Worm (Caenorhabditis elegans): ENCODE data around the gene R06F6.12.
A peak's percentile ranks its signal among the peaks of the same experiment; 100 is the strongest.

The R06F6.12 gene

ce11 chrII:10851110-10851509, 27.2 kb upstream of the R06F6.12 start:
- TF ChIP-seq him-1 (tag; optimal IDR thresholded peaks at IDR 0.05) = no peak
- TF ChIP-seq W03F9.2 (tag; optimal IDR thresholded peaks at IDR 0.05) = no peak
- TF ChIP-seq dao-5 (tag; optimal IDR thresholded peaks at IDR 0.05) = no peak

DNA sequence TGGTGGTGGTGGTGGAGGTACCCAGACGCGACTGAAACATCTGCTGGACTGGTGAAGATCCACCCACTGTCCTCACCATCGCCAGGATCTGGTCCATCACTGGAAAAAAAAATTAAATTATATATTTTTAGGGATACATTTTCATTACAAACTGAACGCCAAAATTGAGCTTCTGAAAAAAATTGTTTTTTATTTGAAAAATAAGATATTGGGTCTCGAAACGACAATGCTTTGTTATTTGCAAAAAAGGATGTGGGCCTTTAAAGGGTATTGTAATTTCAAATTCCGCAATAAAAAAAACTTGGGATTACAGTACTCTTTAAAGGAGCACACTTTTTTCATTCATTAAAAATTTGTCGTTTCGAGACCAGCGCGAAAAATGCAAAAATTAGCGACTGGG, 26.0 kb upstream of the R06F6.12 start, which contains the start of gene M106.2:
M106.2 (minus strand) TSS at position 101 of the 400 bp plus-strand sequence.
- no peak for TF ChIP-seq dao-5 (tag; optimal IDR thresholded peaks at IDR 0.05)
- no peak for TF ChIP-seq him-1 (tag; optimal IDR thresholded peaks at IDR 0.05)
- TF ChIP-seq W03F9.2 (tag; optimal IDR thresholded peaks at IDR 0.05) = no peak

DNA sequence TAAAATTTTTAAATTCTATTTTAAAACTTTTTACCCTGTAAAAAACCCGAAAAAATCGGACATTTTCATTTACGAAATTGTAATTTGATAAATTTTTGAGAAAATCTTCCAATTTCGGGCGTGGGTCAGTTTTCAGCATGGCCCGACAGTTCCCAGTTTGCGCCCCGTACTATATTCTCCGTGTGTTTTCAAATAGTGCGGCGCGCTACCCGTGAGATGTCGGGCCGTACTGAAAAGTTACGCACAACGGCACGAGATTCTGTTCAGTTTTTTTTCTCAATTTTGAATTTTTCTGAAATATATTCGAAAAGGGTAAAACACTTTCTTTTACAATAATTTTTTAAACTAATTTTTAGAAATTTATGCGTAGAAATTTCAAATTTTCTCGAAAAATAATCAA, 23.2 kb upstream of the R06F6.12 start:
- TF ChIP-seq dao-5 (tag; optimal IDR thresholded peaks at IDR 0.05) = no peak
- no peak for TF ChIP-seq W03F9.2 (tag; optimal IDR thresholded peaks at IDR 0.05)

ce11 chrII:10843527-10843926, 19.6 kb upstream of the R06F6.12 start, which contains the start of gene M106.8:
Gene M106.8 (minus strand): TSS chrII:10843627.
- TF ChIP-seq W03F9.2 (tag; optimal IDR thresholded peaks at IDR 0.05) (no peak), dao-5 (tag; optimal IDR thresholded peaks at IDR 0.05) (no peak), him-1 (tag; optimal IDR thresholded peaks at IDR 0.05) (no peak)

DNA sequence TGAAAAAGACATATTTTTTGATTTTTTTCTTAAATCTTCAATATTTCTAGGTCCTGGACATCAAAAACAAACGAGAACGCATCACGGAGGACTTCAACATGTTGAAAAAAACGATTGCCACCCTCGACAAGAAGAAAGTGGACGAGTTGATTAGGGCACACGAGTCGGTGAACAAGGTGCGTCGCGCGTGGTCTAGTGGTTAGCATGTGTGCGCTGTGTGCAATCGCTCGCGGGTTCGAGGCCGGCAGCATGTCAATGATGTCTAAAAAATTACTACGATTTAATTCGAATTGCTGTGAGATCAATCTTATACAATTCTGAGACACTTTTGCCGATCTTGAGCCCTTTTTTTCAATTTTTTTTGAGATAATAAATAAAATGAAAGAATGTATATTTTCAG, 16.2 kb upstream of the R06F6.12 start:
- TF ChIP-seq dao-5 (tag; optimal IDR thresholded peaks at IDR 0.05) = peak; percentile 92
- TF ChIP-seq him-1 (tag; optimal IDR thresholded peaks at IDR 0.05) = peak; percentile 95
- peak; percentile 57 for TF ChIP-seq W03F9.2 (tag; optimal IDR thresholded peaks at IDR 0.05)

DNA sequence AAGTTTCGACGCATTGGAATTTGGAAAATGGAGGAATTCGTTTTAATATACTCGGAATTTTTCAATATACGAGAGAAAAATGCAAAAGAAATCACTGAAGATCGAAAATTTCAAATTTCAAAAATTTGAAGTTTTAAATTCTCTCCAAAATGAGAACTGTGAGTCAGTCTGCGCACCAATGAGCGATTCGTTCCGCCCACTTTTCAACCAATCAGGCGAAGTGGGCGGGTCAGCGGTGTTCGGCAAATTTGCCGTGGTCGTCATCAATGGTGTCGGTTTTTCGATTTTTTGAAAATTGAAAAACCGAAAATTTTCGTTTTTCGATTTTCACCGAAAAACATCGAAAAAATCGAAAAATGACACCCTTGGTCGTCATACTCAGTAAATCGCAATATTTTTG, 14.7 kb upstream of the R06F6.12 start:
- TF ChIP-seq dao-5 (tag; optimal IDR thresholded peaks at IDR 0.05) (no peak), W03F9.2 (tag; optimal IDR thresholded peaks at IDR 0.05) (no peak), him-1 (tag; optimal IDR thresholded peaks at IDR 0.05) (no peak)

DNA sequence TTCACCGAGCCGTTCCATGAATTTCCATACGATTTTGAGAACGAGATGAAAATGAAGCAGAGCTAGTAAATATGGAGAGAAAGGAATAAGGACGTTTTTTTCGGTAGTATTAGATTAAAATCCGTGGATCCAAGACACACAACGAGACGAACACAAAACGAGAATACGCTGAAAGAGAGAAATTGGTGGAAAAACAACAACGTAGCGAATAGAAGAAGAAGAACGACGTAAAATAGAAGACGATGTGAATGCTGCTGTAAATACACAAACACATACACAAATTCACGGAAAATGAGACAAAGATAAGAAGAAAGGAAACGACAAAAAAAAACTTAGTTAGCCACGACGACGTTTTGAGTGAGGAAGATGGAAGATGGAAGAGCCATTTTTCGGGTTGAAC, 10.8 kb upstream of the R06F6.12 start:
- TF ChIP-seq W03F9.2 (tag; optimal IDR thresholded peaks at IDR 0.05) = no peak
- TF ChIP-seq dao-5 (tag; optimal IDR thresholded peaks at IDR 0.05) = no peak
- no peak for TF ChIP-seq him-1 (tag; optimal IDR thresholded peaks at IDR 0.05)

DNA sequence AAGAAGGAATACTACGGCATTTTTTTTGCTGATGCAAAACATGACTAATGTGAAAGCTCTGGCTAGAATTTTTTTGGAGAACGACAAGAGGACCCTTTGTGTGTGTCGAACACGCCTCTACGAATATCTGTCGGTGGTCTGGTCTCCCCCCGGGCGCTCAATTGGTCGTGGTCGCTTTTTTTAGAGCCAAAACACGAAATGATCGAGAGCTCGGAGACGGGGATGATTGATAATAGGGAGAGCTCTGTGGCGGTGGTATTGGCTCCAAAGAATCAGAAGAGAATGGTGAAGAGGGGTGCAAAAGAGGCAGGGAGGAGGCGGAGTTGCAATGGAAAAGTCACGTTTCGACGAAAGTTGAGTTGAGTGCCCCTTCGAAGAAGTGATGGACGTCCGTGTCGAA, 5.7 kb upstream of the R06F6.12 start:
- no peak for TF ChIP-seq him-1 (tag; optimal IDR thresholded peaks at IDR 0.05)
- no peak for TF ChIP-seq dao-5 (tag; optimal IDR thresholded peaks at IDR 0.05)
- no peak for TF ChIP-seq W03F9.2 (tag; optimal IDR thresholded peaks at IDR 0.05)

- no peak for TF ChIP-seq W03F9.2 (tag; optimal IDR thresholded peaks at IDR 0.05)
- no peak for TF ChIP-seq him-1 (tag; optimal IDR thresholded peaks at IDR 0.05)
- TF ChIP-seq dao-5 (tag; optimal IDR thresholded peaks at IDR 0.05) = no peak
Measured at ce11 chrII:10829081-10829480, 5.2 kb upstream of the R06F6.12 start, which contains the start of gene VM106R.1. Gene VM106R.1 (minus strand): TSS chrII:10829181.

- TF ChIP-seq him-1 (tag; optimal IDR thresholded peaks at IDR 0.05) = no peak
- no peak for TF ChIP-seq W03F9.2 (tag; optimal IDR thresholded peaks at IDR 0.05)
- no peak for TF ChIP-seq dao-5 (tag; optimal IDR thresholded peaks at IDR 0.05)
Measured at ce11 chrII:10820679-10821078, 3.2 kb downstream of the R06F6.12 start, which contains the start of gene ech-4. Gene ech-4 (plus strand): TSS chrII:10821031.

DNA sequence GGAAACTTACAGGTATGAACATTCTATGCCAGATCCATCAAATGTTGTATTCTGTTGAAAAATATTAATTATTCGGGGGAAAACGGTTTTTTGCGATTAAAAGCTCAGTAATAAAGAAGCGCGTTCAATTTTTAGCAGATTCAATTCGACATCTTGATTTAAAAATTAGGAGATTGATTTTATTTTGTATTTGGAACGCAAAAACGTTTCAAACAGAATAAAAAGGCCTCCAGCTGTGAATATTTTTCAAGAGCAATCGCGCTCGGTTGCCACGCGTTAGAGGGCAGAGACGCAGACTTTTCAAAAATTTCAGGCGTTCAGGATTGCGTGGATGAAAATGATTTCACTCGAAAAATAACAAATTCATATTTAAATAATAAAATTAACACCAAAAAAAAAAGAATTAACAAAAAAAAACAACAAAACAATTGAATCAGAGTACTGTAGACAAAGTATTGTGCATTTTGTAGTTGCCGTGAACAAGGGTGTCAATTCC, 3.9 kb downstream of the R06F6.12 start, which contains the start of gene R06F6.8:
R06F6.8 (minus strand) TSS at position 51 of the 496 bp plus-strand sequence.
- TF ChIP-seq dao-5 (tag; optimal IDR thresholded peaks at IDR 0.05) (no peak), him-1 (tag; optimal IDR thresholded peaks at IDR 0.05) (no peak), W03F9.2 (tag; optimal IDR thresholded peaks at IDR 0.05) (no peak)

ce11 chrII:10810690-10811089, 13.2 kb downstream of the R06F6.12 start, which contains the start of gene msrp-7:
Gene msrp-7 (plus strand): TSS chrII:10810990.
- TF ChIP-seq W03F9.2 (tag; optimal IDR thresholded peaks at IDR 0.05) = no peak
- no peak for TF ChIP-seq dao-5 (tag; optimal IDR thresholded peaks at IDR 0.05)
- no peak for TF ChIP-seq him-1 (tag; optimal IDR thresholded peaks at IDR 0.05)

DNA sequence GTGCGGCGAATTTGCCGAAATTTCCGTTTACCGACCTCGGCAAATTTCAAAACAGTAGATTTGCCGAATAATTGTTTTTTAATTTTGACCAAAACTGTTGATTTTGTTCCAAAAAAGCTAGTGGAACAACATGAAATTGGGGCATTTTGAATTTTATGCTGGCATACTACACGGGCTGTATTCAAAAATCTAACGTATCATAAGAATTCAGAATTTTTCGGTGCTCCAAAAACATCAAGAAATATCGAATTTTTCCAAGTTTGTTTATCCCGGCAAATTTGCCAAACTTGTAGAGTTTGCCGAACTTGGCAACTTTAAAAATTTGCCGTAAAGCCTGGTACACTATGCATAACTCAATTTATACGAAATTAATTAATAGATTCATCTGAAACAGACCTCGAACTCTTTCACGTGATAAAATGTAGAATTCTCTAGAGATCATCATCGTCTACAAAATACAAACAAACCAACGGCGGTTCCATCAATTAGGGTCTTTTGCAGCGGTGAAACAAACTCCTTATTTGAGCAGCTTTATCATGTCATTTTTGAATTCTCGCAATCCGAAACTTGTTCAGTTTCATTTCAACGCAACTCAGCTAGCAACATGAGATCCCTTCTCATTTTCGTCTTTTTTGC, 15.1 kb downstream of the R06F6.12 start, which contains the start of gene R06F6.14:
R06F6.14 (plus strand) TSS at position 586 of the 636 bp plus-strand sequence.
- no peak for TF ChIP-seq him-1 (tag; optimal IDR thresholded peaks at IDR 0.05)

DNA sequence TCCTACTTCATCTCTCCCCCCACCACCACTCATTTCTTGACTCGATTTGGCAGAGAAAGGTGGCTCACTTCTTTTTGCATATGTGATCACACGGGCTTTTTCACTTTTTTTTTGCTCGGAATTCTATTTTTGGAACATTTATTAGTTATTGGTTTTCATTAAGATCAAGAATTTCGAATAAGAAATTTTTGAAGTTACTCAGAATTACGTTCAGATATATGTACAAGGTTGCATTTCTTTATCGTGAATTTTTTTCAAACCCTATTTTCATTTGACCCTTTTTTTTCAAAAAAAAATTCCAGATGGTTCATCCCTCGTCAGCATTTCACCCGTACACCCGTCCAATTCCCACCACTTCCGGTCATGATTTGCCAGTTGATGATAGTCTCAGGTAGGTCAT, 18.4 kb downstream of the R06F6.12 start, which contains the start of gene ceh-62:
ceh-62 (plus strand) TSS at position 301 of the 400 bp plus-strand sequence.
- TF ChIP-seq W03F9.2 (tag; optimal IDR thresholded peaks at IDR 0.05) (no peak), him-1 (tag; optimal IDR thresholded peaks at IDR 0.05) (no peak), dao-5 (tag; optimal IDR thresholded peaks at IDR 0.05) (no peak)

Data from whole organism, L4/young adult.